Worm (Caenorhabditis elegans): ENCODE results near the gene skr-13.

DNA sequence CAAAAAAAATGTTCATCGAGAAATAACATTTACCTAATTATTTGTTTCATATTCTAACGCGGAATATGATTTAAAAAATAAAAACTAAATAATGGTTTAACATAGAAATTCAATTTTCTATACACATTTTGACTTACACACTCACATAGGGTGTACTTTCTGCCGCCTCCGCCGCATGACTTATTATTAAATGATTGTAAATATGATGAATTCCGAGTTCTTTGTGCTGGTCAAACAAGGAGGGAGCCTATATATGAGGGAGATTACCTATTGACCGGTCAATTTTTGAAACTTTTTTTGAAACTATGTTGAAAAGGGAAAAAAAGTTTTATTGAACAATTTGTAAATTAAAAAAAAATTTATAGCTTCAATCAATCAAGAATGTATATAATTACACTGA lies 45.4 kb upstream of the skr-13 start:
- TF ChIP-seq him-1 (tag; optimal IDR thresholded peaks at IDR 0.05) (no peak), dao-5 (tag; optimal IDR thresholded peaks at IDR 0.05) (no peak), W03F9.2 (tag; optimal IDR thresholded peaks at IDR 0.05) (no peak)

Measured in whole organism, L4/young adult.